Fruit fly (Drosophila melanogaster) whole organism, adult: Measurements from ENCODE around the gene CG34328.

ENCODE experiments used
- CG11617 ChIP-seq: fragments of 200-800 bp; sonication (Bioruptor generic); optimal IDR thresholded peaks from 2 replicates; lab custom pipeline; 2017; ENCODE audit warnings: mild to moderate bottlenecking, missing biosample characterization, missing genetic modification reagents, missing genetic modification characterization
- CG12768 ChIP-seq: fragments of 200-800 bp; sonication (Bioruptor generic); optimal IDR thresholded peaks from 2 replicates; lab custom pipeline; 2017; ENCODE audit warnings: missing biosample characterization, missing genetic modification characterization, mild to moderate bottlenecking, moderate library complexity, missing genetic modification reagents
- CG14711 ChIP-seq: fragments of 200-800 bp; sonication (Bioruptor generic); optimal IDR thresholded peaks from 2 replicates; lab custom pipeline; 2018; ENCODE audit warnings: missing biosample characterization, mild to moderate bottlenecking, missing genetic modification characterization, moderate library complexity
- CG1620 ChIP-seq: fragments of 200-800 bp; sonication (Bioruptor generic); optimal IDR thresholded peaks from 2 replicates; lab custom pipeline; 2016; ENCODE audit warnings: missing biosample characterization, missing genetic modification characterization
- CG33017 ChIP-seq: fragments of 200-800 bp; sonication (Bioruptor generic); optimal IDR thresholded peaks from 2 replicates; lab custom pipeline; 2018; ENCODE audit warnings: missing biosample characterization, mild to moderate bottlenecking, missing genetic modification characterization, moderate library complexity
- CG5204 ChIP-seq: fragments of 200-800 bp; sonication (Bioruptor generic); optimal IDR thresholded peaks from 2 replicates; lab custom pipeline; 2016; ENCODE audit warnings: missing biosample characterization, missing genetic modification characterization
- CG7045 ChIP-seq: fragments of 200-800 bp; sonication (Bioruptor generic); optimal IDR thresholded peaks from 2 replicates; lab custom pipeline; 2017; ENCODE audit warnings: missing biosample characterization, mild to moderate bottlenecking, missing genetic modification characterization
- CG7101 ChIP-seq: fragments of 200-800 bp; sonication (Bioruptor generic); optimal IDR thresholded peaks from 2 replicates; lab custom pipeline; 2018; ENCODE audit warnings: missing biosample characterization, mild to moderate bottlenecking, missing genetic modification characterization, moderate library complexity
- Clk ChIP-seq: fragments of 200-800 bp; sonication (Bioruptor generic); optimal IDR thresholded peaks from 2 replicates; lab custom pipeline; 2017; ENCODE audit warnings: missing biosample characterization, missing genetic modification characterization
- Crg-1 ChIP-seq: fragments of 200-800 bp; sonication (Bioruptor generic); optimal IDR thresholded peaks from 2 replicates; lab custom pipeline; 2016; ENCODE audit warnings: missing biosample characterization, missing genetic modification characterization
- Hr96 ChIP-seq: fragments of 200-800 bp; sonication (Bioruptor generic); optimal IDR thresholded peaks from 2 replicates; lab custom pipeline; 2016; ENCODE audit warnings: missing biosample characterization, missing genetic modification characterization
- Mnt ChIP-seq: fragments of 200-800 bp; sonication (Bioruptor generic); optimal IDR thresholded peaks from 2 replicates; lab custom pipeline; 2016; ENCODE audit warnings: missing biosample characterization, mild to moderate bottlenecking, missing genetic modification characterization
- bab1 ChIP-seq: fragments of 200-800 bp; sonication (Bioruptor generic); optimal IDR thresholded peaks from 3 replicates; lab custom pipeline; 2019; ENCODE audit warnings: missing biosample characterization, mild to moderate bottlenecking, missing genetic modification characterization, moderate library complexity
- cic ChIP-seq: fragments of 200-800 bp; sonication (Bioruptor generic); optimal IDR thresholded peaks from 2 replicates; lab custom pipeline; 2017; ENCODE audit warnings: missing biosample characterization, mild to moderate bottlenecking, missing genetic modification characterization, moderate library complexity
- cnc ChIP-seq, 2 experiments: fragments of >200 bp; optimal IDR thresholded peaks; 2 replicates each; lab custom pipeline; 2017
- kay ChIP-seq: fragments of 200-800 bp; sonication (Bioruptor generic); peaks from one replicate; lab custom pipeline; 2016; ENCODE audit warnings: missing biosample characterization, missing genetic modification characterization, borderline replicate concordance
- ovo ChIP-seq: fragments of 200-800 bp; sonication (Bioruptor generic); optimal IDR thresholded peaks from 2 replicates; lab custom pipeline; 2016; ENCODE audit warnings: missing biosample characterization, missing genetic modification characterization
- pad ChIP-seq: fragments of 200-800 bp; sonication (Bioruptor generic); optimal IDR thresholded peaks from 3 replicates; lab custom pipeline; 2017; ENCODE audit warnings: missing biosample characterization, missing genetic modification characterization, mild to moderate bottlenecking, moderate library complexity, missing genetic modification reagents
- tj ChIP-seq: fragments of 200-800 bp; sonication (Bioruptor generic); optimal IDR thresholded peaks from 3 replicates; lab custom pipeline; 2017; ENCODE audit warnings: missing biosample characterization, mild to moderate bottlenecking, missing genetic modification characterization, moderate library complexity
- toe ChIP-seq: fragments of 200-800 bp; sonication (Bioruptor generic); optimal IDR thresholded peaks from 2 replicates; lab custom pipeline; 2016; ENCODE audit warnings: missing biosample characterization, missing genetic modification characterization

CG34328 gene

DNA sequence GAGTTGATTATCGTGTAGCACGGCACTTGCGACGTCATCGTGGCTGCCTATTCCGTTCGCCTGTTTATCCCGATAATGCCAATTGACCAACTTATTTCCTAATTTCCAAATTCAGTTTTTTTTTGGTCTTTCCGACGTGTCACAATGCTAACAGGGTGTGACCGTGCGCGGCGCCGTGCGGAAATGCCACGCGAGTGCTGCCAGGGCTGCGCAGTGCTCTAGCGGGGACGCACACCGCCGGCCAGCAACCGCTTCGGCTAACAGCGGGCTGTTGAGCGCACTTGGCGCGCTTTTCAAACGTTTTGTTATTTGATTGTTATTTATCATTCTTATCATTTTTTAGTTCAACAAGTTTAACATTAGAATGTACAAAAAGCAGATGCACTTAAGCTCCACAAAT, 14.8 kb downstream of the CG34328 start, which contains the start of gene betaCOP:
betaCOP (minus strand) TSS at position 187 of the 400 bp plus-strand sequence.
- TF ChIP-seq Mnt (GFP tag; lab: Kevin White, UChicago), result peak; percentile 28
- peak; percentile 54 for TF ChIP-seq bab1
- TF ChIP-seq Crg-1, result no peak

dm6 chrX:18379791-18380190, 20.1 kb downstream of the CG34328 start, which contains the start of the genes por and CG6179:
TSS of gene por (minus strand) at chrX:18379854.
TSS of gene CG6179 (plus strand) at chrX:18380082.
- TF ChIP-seq Clk (no peak), cnc (optimal IDR thresholded peaks at IDR 0.05; lab: Kevin White, UChicago) (no peak), CG33017 (no peak), Hr96 (GFP tag; lab: Kevin White, UChicago) (no peak), kay (GFP tag; lab: Kevin White, UChicago) (no peak), Crg-1 (no peak), toe (no peak), CG12768 (no peak), ovo (GFP tag; lab: Kevin White, UChicago) (no peak), cic (GFP tag; lab: Kevin White, UChicago) (no peak), tj (GFP tag; lab: Kevin White, UChicago) (no peak), bab1 (no peak), CG7101 (no peak), CG5204 (no peak), pad (GFP tag; lab: Kevin White, UChicago) (no peak), CG14711 (tag; lab: Kevin White, UChicago) (no peak)

DNA sequence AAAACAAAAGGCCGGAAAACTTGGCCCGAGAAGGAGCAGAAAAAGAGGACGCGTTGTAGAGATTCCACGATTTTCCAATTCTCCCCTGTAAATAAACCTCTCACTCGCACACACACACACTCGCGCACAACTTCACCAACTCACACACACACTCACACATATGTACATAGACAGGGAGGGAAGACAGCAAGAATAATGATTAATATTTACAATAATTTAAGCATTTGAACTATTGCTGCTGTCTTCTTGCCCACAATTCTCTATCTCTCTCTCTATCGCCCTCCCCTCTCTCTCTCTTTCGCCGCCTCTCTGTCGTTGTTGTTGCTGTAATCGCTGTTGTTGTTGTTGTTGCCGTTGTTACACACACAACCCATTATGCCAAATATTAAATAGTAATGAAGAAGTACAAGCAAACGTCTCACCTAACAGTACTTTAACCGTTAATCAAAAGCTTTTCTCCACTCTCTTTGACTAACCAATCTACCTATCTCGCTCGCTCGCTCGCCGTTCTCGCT, 25.4 kb downstream of the CG34328 start:
- peak; percentile 87 for TF ChIP-seq ovo (GFP tag; lab: Kevin White, UChicago)
- no peak for TF ChIP-seq CG1620 (GFP tag; lab: Kevin White, UChicago)
- TF ChIP-seq tj (GFP tag; lab: Kevin White, UChicago), result no peak
- peak; percentile 34 for TF ChIP-seq cic (GFP tag; lab: Kevin White, UChicago)
- peak; percentile 71 for TF ChIP-seq pad (GFP tag; lab: Kevin White, UChicago)
- TF ChIP-seq CG7101, result no peak

DNA sequence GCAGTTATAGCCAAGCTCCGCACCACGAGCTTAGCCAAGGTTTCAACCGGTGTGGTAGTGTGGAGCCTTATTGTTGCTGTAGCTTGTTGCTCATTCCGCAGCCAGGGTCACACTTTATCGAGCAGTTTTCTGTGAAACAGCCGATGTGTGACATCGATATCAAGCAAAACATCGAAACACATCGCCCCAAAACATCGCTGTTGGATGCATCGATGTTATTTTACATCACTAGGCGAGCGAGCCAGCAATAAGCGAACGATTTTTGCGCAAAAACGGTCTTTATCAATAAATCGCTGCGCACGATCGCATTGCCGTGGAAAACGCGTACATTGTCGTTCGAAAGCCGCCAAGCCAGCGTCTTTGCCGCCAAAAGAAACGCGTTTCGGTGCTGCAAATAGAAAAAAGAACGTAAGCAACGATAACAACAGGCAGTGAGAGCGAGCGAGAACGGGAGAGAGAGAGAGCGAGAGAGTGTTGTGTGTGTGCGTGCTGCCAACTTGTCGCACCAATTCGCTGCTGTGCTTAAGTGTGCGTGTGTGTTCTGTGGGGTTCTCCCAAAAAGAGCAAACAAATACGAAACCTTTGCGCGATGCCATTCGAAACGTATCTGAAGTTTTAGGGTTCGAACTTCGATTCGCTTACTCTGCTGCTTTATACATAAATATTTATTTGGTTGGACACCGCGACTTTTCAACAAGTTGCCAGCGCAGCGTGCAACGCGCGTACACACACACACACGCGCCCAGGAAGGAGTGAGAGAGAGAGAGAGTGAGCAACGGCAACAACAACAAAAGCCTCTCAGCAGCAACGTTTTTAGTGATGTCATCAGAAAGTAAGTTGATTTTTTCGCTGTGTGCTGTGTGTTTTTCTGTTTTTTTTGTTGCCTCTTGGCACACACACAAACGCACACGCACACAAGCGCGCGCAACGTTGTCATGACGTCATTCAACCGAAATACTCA, 28.8 kb downstream of the CG34328 start:
- no peak for TF ChIP-seq CG12768
- peak; percentile 93 for TF ChIP-seq tj (GFP tag; lab: Kevin White, UChicago)
- no peak for TF ChIP-seq kay (GFP tag; lab: Kevin White, UChicago)
- peak; percentile 27 for TF ChIP-seq cic (GFP tag; lab: Kevin White, UChicago)
- TF ChIP-seq pad (GFP tag; lab: Kevin White, UChicago), result peak; percentile 3
- peak; percentile 54 for TF ChIP-seq CG11617 (GFP tag; lab: Kevin White, UChicago)
- no peak for TF ChIP-seq ovo (GFP tag; lab: Kevin White, UChicago)
- TF ChIP-seq Crg-1, result peak; percentile 28
- peak; percentile 12 for TF ChIP-seq CG14711 (tag; lab: Kevin White, UChicago)
- TF ChIP-seq CG33017, result no peak
- TF ChIP-seq CG1620 (GFP tag; lab: Kevin White, UChicago), result peak; percentile 61
- peak; percentile 22 for TF ChIP-seq CG7101
- peak; percentile 40 for TF ChIP-seq bab1
- peak; percentile 55 for TF ChIP-seq Mnt (GFP tag; lab: Kevin White, UChicago)
- no peak for TF ChIP-seq toe
- no peak for TF ChIP-seq CG7045 (GFP tag; lab: Kevin White, UChicago)

dm6 chrX:18369767-18370166, 30.1 kb downstream of the CG34328 start:
- TF ChIP-seq CG12768, result peak; percentile 89
- peak; percentile 34 for TF ChIP-seq tj (GFP tag; lab: Kevin White, UChicago)
- TF ChIP-seq cic (GFP tag; lab: Kevin White, UChicago), result peak; percentile 42
- peak; percentile 18 for TF ChIP-seq ovo (GFP tag; lab: Kevin White, UChicago)
- no peak for TF ChIP-seq bab1
- TF ChIP-seq Clk, result no peak

DNA sequence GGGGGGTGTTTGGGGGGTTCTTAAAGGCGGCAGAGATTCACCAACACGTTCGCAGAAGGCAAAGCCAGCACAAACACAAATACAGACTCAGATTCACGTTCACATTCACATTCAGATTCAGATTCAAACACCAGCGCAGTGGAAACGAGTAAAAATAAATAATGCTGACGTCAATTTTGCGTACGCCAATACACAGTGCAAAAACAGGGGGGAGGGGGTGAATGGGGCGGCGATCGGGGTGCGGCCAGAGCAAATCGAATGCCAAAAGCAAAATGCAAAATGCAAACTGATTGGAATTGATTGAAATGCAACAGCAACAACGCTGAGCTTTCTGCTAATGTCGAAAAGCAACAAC, 31.2 kb downstream of the CG34328 start:
- TF ChIP-seq CG11617 (GFP tag; lab: Kevin White, UChicago) (no peak), Clk (no peak), kay (GFP tag; lab: Kevin White, UChicago) (peak; percentile 71), CG1620 (GFP tag; lab: Kevin White, UChicago) (no peak), bab1 (no peak), CG12768 (peak; percentile 19), Mnt (GFP tag; lab: Kevin White, UChicago) (no peak), cnc (optimal IDR thresholded peaks at IDR 0.05; lab: Kevin White, UChicago) (no peak), pad (GFP tag; lab: Kevin White, UChicago) (no peak), CG7045 (GFP tag; lab: Kevin White, UChicago) (no peak), Hr96 (GFP tag; lab: Kevin White, UChicago) (no peak), Crg-1 (no peak), CG5204 (no peak), tj (GFP tag; lab: Kevin White, UChicago) (peak; percentile 99), CG14711 (tag; lab: Kevin White, UChicago) (no peak), CG33017 (no peak), toe (no peak), CG7101 (no peak), cic (GFP tag; lab: Kevin White, UChicago) (peak; percentile 79), ovo (GFP tag; lab: Kevin White, UChicago) (no peak)
